Fruit fly (Drosophila melanogaster) whole organism, embryonic: ENCODE measurements around the gene Mocs1.

Experiments
- Atf3 ChIP-seq: fragments of 200-800 bp; sonication (Bioruptor generic); optimal IDR thresholded peaks from 3 replicates; lab custom pipeline; 2016; ENCODE audit warnings: missing biosample characterization, missing genetic modification characterization
- CG10366 ChIP-seq: fragments of 200-800 bp; sonication (Bioruptor generic); IDR thresholded peaks from 2 replicates; pipeline ENCODE4 v1.3.6; 2022; ENCODE audit warnings: missing biosample characterization, missing genetic modification characterization
- CG10462 ChIP-seq: fragments of 200-800 bp; sonication (Bioruptor generic); optimal IDR thresholded peaks from 2 replicates; lab custom pipeline; 2016; ENCODE audit warnings: missing biosample characterization, missing genetic modification characterization
- CG11560 ChIP-seq: fragments of 200-800 bp; sonication (Bioruptor generic); IDR thresholded peaks from 3 replicates; pipeline ENCODE4 v1.3.6; 2022; ENCODE audit warnings: missing biosample characterization, missing genetic modification characterization
- CG11696 ChIP-seq: fragments of 200-800 bp; sonication (Bioruptor generic); IDR thresholded peaks from 2 replicates; pipeline ENCODE4 v1.3.6; 2022; ENCODE audit warnings: missing biosample characterization, missing genetic modification characterization
- CG12071 ChIP-seq: fragments of 200-800 bp; sonication (Bioruptor generic); optimal IDR thresholded peaks from 3 replicates; lab custom pipeline; 2018; ENCODE audit warnings: missing biosample characterization, mild to moderate bottlenecking, missing genetic modification characterization
- CG12659 ChIP-seq: fragments of 200-800 bp; sonication (Bioruptor generic); optimal IDR thresholded peaks from 3 replicates; lab custom pipeline; 2017; ENCODE audit warnings: mild to moderate bottlenecking, missing biosample characterization, missing genetic modification reagents, missing genetic modification characterization
- CG14014 ChIP-seq: fragments of 200-800 bp; sonication (Bioruptor generic); IDR thresholded peaks from 2 replicates; pipeline ENCODE4 v1.3.6; 2022; ENCODE audit warnings: missing biosample characterization, missing genetic modification characterization
- CG14860 ChIP-seq: fragments of 200-800 bp; sonication (Bioruptor generic); IDR thresholded peaks from 3 replicates; pipeline ENCODE4 v1.3.6; 2022; ENCODE audit warnings: missing biosample characterization, missing genetic modification characterization; ENCODE audit not compliant: partially characterized antibody
- CG15073 ChIP-seq: fragments of 200-800 bp; sonication (Bioruptor generic); optimal IDR thresholded peaks from 2 replicates; lab custom pipeline; 2016; ENCODE audit warnings: missing biosample characterization, missing genetic modification characterization
- CG15601 ChIP-seq: fragments of 200-800 bp; sonication (Bioruptor generic); optimal IDR thresholded peaks from 3 replicates; lab custom pipeline; 2019; ENCODE audit warnings: missing biosample characterization, mild to moderate bottlenecking, missing genetic modification characterization, moderate library complexity
- CG15696 ChIP-seq: fragments of 200-800 bp; sonication (Bioruptor generic); optimal IDR thresholded peaks from 2 replicates; lab custom pipeline; 2019; ENCODE audit warnings: missing biosample characterization, mild to moderate bottlenecking, missing genetic modification characterization, moderate library complexity
- CG1602 ChIP-seq: fragments of 200-800 bp; sonication (Bioruptor generic); optimal IDR thresholded peaks from 3 replicates; lab custom pipeline; 2016; ENCODE audit warnings: missing biosample characterization, missing genetic modification characterization
- CG17359 ChIP-seq: fragments of 200-800 bp; sonication (Bioruptor generic); optimal IDR thresholded peaks from 3 replicates; lab custom pipeline; 2018; ENCODE audit warnings: missing biosample characterization, mild to moderate bottlenecking, missing genetic modification characterization, moderate library complexity
- CG17361 ChIP-seq: fragments of 200-800 bp; sonication (Bioruptor generic); IDR thresholded peaks from 3 replicates; pipeline ENCODE4 v1.3.6; 2022; ENCODE audit warnings: missing biosample characterization, missing genetic modification characterization
- CG30431 ChIP-seq: fragments of 200-800 bp; sonication (Bioruptor generic); optimal IDR thresholded peaks from 2 replicates; lab custom pipeline; 2017; ENCODE audit warnings: missing biosample characterization, missing genetic modification characterization
- CG31365 ChIP-seq: fragments of 200-800 bp; sonication (Bioruptor generic); optimal IDR thresholded peaks from 2 replicates; lab custom pipeline; 2018; ENCODE audit warnings: missing biosample characterization, mild to moderate bottlenecking, missing genetic modification characterization
- CG32772 ChIP-seq: fragments of 200-800 bp; sonication (Bioruptor generic); IDR thresholded peaks from 2 replicates; pipeline ENCODE4 v1.3.6; 2022; ENCODE audit warnings: missing biosample characterization, missing genetic modification characterization
- CG34422 ChIP-seq: fragments of 200-800 bp; sonication (Bioruptor generic); IDR thresholded peaks from 3 replicates; pipeline ENCODE4 v1.3.6; 2022; ENCODE audit warnings: missing biosample characterization, missing genetic modification characterization
- CG3726 ChIP-seq: fragments of 200-800 bp; sonication (Bioruptor generic); IDR thresholded peaks from 3 replicates; pipeline ENCODE4, ENCODE4 v1.3.6; 2022; ENCODE audit warnings: missing biosample characterization, missing genetic modification characterization
- CG4282 ChIP-seq: fragments of 200-800 bp; sonication (Bioruptor generic); optimal IDR thresholded peaks from 2 replicates; lab custom pipeline; 2016; ENCODE audit warnings: missing biosample characterization, missing genetic modification characterization
- CG5180 ChIP-seq: fragments of 200-800 bp; sonication (Bioruptor generic); optimal IDR thresholded peaks from 3 replicates; lab custom pipeline; 2017; ENCODE audit warnings: missing biosample characterization, missing genetic modification characterization, mild to moderate bottlenecking, moderate library complexity, missing genetic modification reagents
- CG5245 ChIP-seq: fragments of 200-800 bp; sonication (Bioruptor generic); optimal IDR thresholded peaks from 3 replicates; lab custom pipeline; 2016; ENCODE audit warnings: missing biosample characterization, missing genetic modification characterization
- CG7987 ChIP-seq: fragments of 200-800 bp; sonication (Bioruptor generic); optimal IDR thresholded peaks from 2 replicates; lab custom pipeline; 2018; ENCODE audit warnings: missing biosample characterization, mild to moderate bottlenecking, missing genetic modification characterization, moderate library complexity
- CG9727 ChIP-seq: fragments of 200-800 bp; sonication (Bioruptor generic); optimal IDR thresholded peaks from 3 replicates; lab custom pipeline; 2017; ENCODE audit warnings: missing biosample characterization, mild to moderate bottlenecking, missing genetic modification characterization
- CrebB ChIP-seq: fragments of 200-800 bp; sonication (Bioruptor generic); optimal IDR thresholded peaks from 3 replicates; lab custom pipeline; 2018; ENCODE audit warnings: missing biosample characterization, mild to moderate bottlenecking, missing genetic modification characterization
- Dref ChIP-seq: fragments of 200-800 bp; sonication (Bioruptor generic); IDR thresholded peaks from 2 replicates; pipeline ENCODE4 v1.3.6; 2022; ENCODE audit warnings: missing biosample characterization, missing genetic modification characterization
- Eip74EF ChIP-seq, 2 experiments: fragments of 200-800 bp in 1 of 2; fragments of >200 bp in 1 of 2; sonication (Bioruptor generic) in 1 of 2; optimal IDR thresholded peaks; 2 replicates each; lab custom pipeline; 2017 to 2019; ENCODE audit warnings: missing biosample characterization in 2 of 2, missing genetic modification characterization in 2 of 2, mild to moderate bottlenecking in 1 of 2, moderate library complexity in 1 of 2
- Hr39 ChIP-seq: fragments of >200 bp; optimal IDR thresholded peaks from 2 replicates; lab custom pipeline; 2017
- Med ChIP-seq: fragments of 200-800 bp; sonication (Bioruptor generic); peaks from one replicate; lab custom pipeline; 2016; ENCODE audit warnings: missing biosample characterization, missing genetic modification characterization, mild to moderate bottlenecking, inconsistent platforms, moderate library complexity
- Optix ChIP-seq: fragments of 200-800 bp; sonication (Bioruptor generic); IDR thresholded peaks from 3 replicates; pipeline ENCODE4 v1.3.6; 2022; ENCODE audit warnings: missing biosample characterization, missing genetic modification characterization
- PHDP ChIP-seq: fragments of 200-800 bp; sonication (Bioruptor generic); optimal IDR thresholded peaks from 3 replicates; lab custom pipeline; 2018; ENCODE audit warnings: missing biosample characterization, mild to moderate bottlenecking, missing genetic modification characterization, moderate library complexity
- Scr ChIP-seq: fragments of 200-800 bp; sonication (Bioruptor generic); IDR thresholded peaks from 2 replicates; pipeline ENCODE4 v1.3.6; 2022; ENCODE audit warnings: missing biosample characterization, missing genetic modification characterization; ENCODE audit not compliant: partially characterized antibody
- Sry-β ChIP-seq: fragments of 200-800 bp; sonication (Bioruptor generic); optimal IDR thresholded peaks from 2 replicates; lab custom pipeline; 2018; ENCODE audit warnings: missing biosample characterization, mild to moderate bottlenecking, missing genetic modification characterization, moderate library complexity
- TFAM ChIP-seq: fragments of 200-800 bp; sonication (Bioruptor generic); optimal IDR thresholded peaks from 2 replicates; lab custom pipeline; 2017; ENCODE audit warnings: missing biosample characterization, missing genetic modification characterization, inconsistent platforms
- Tbp ChIP-seq: fragments of >200 bp; optimal IDR thresholded peaks from 2 replicates; lab custom pipeline; 2018; ENCODE audit warnings: missing biosample characterization, missing genetic modification characterization
- bowl ChIP-seq: fragments of 200-800 bp; sonication (Bioruptor generic); IDR thresholded peaks from 2 replicates; pipeline ENCODE4 v1.3.6; 2022; ENCODE audit warnings: missing biosample characterization, missing genetic modification characterization
- dysf ChIP-seq: fragments of 200-800 bp; sonication (Bioruptor generic); IDR thresholded peaks from 3 replicates; pipeline ENCODE4 v1.3.6; 2022; ENCODE audit warnings: missing biosample characterization, missing genetic modification characterization
- gem ChIP-seq: fragments of 200-800 bp; sonication (Bioruptor generic); optimal IDR thresholded peaks from 2 replicates; lab custom pipeline; 2019; ENCODE audit warnings: missing biosample characterization, mild to moderate bottlenecking, missing genetic modification characterization, moderate library complexity
- insv ChIP-seq, 2 experiments: fragments of 200-800 bp; sonication (Bioruptor generic); optimal IDR thresholded peaks; 3 replicates each; lab custom pipeline; 2016 to 2018; ENCODE audit warnings: missing biosample characterization in 2 of 2, missing genetic modification characterization in 2 of 2
- jigr1 ChIP-seq: fragments of 200-800 bp; sonication (Bioruptor generic); IDR thresholded peaks from 3 replicates; pipeline ENCODE4 v1.3.6; 2022; ENCODE audit warnings: missing biosample characterization, missing genetic modification characterization
- kah ChIP-seq: fragments of 200-800 bp; sonication (Bioruptor generic); optimal IDR thresholded peaks from 2 replicates; lab custom pipeline; 2018; ENCODE audit warnings: missing biosample characterization, mild to moderate bottlenecking, missing genetic modification characterization
- ken ChIP-seq: fragments of 200-800 bp; sonication (Bioruptor generic); IDR thresholded peaks from 3 replicates; pipeline ENCODE4 v1.3.6; 2022; ENCODE audit warnings: missing biosample characterization, missing genetic modification characterization
- nerfin-1 ChIP-seq: fragments of 200-800 bp; sonication (Bioruptor generic); optimal IDR thresholded peaks from 3 replicates; lab custom pipeline; 2019; ENCODE audit warnings: missing biosample characterization, mild to moderate bottlenecking, missing genetic modification characterization, moderate library complexity
- pho ChIP-seq: fragments of 200-800 bp; sonication (Bioruptor generic); optimal IDR thresholded peaks from 2 replicates; lab custom pipeline; 2016; ENCODE audit warnings: missing biosample characterization, missing genetic modification characterization
- phol ChIP-seq: fragments of 200-800 bp; sonication (Bioruptor generic); optimal IDR thresholded peaks from 3 replicates; lab custom pipeline; 2018; ENCODE audit warnings: missing biosample characterization, mild to moderate bottlenecking, missing genetic modification characterization, moderate library complexity
- psq ChIP-seq: fragments of 200-800 bp; sonication (Bioruptor generic); optimal IDR thresholded peaks from 2 replicates; lab custom pipeline; 2017; ENCODE audit warnings: missing biosample characterization, missing genetic modification characterization
- run ChIP-seq: fragments of 200-800 bp; sonication (Bioruptor generic); optimal IDR thresholded peaks from 3 replicates; lab custom pipeline; 2018; ENCODE audit warnings: missing biosample characterization, mild to moderate bottlenecking, missing genetic modification characterization
- so ChIP-seq: fragments of 200-800 bp; sonication (Bioruptor generic); IDR thresholded peaks from 3 replicates; pipeline ENCODE4 v1.3.6; 2022; ENCODE audit warnings: missing biosample characterization, missing genetic modification characterization
- sr ChIP-seq: fragments of 200-800 bp; sonication (Bioruptor generic); IDR thresholded peaks from 3 replicates; pipeline ENCODE4 v1.3.6; 2022; ENCODE audit warnings: missing biosample characterization, missing genetic modification characterization
- tio ChIP-seq: fragments of 200-800 bp; sonication (Bioruptor generic); optimal IDR thresholded peaks from 2 replicates; lab custom pipeline; 2017; ENCODE audit warnings: missing biosample characterization, missing genetic modification characterization, inconsistent platforms
- vfl ChIP-seq: fragments of 200-800 bp; sonication (Bioruptor generic); optimal IDR thresholded peaks from 2 replicates; lab custom pipeline; 2016; ENCODE audit warnings: missing biosample characterization, missing genetic modification characterization

Gene Mocs1

dm6 chr3L:11120419-11120958 lies 50.2 kb downstream of the Mocs1 start, which contains the start of the genes FoxK and mRpL2 (continued):
- TF ChIP-seq gem = peak; percentile 4
- peak; percentile 19 for TF ChIP-seq run (tag; lab: Kevin White, UChicago)
- no peak for TF ChIP-seq vfl (GFP tag; lab: Kevin White, UChicago)
- TF ChIP-seq CG10366 (GFP tag; lab: Robert Waterston, UW) = no peak
- no peak for TF ChIP-seq CG9727 (GFP tag; lab: Kevin White, UChicago)
- no peak for TF ChIP-seq CG17359 (tag; lab: Kevin White, UChicago)
- no peak for TF ChIP-seq bowl (GFP tag; lab: Robert Waterston, UW)
- TF ChIP-seq Dref (GFP tag; lab: Robert Waterston, UW) = peak; percentile 44
- TF ChIP-seq CG11696 (GFP tag; lab: Robert Waterston, UW) = no peak
- no peak for TF ChIP-seq CG15073 (GFP tag; lab: Kevin White, UChicago)
- TF ChIP-seq CG14860 (GFP tag; lab: Robert Waterston, UW) = no peak
- 0 out of 2 replicates have a peak, but pooled peaks have one; percentile 6 for TF ChIP-seq CG14014 (GFP tag; lab: Robert Waterston, UW)
- no peak for TF ChIP-seq Atf3 (GFP tag; lab: Kevin White, UChicago)
- TF ChIP-seq dysf = no peak
- no peak for TF ChIP-seq Sry-β (GFP tag; lab: Kevin White, UChicago)
- TF ChIP-seq Optix (GFP tag; lab: Robert Waterston, UW) = no peak
- TF ChIP-seq TFAM (GFP tag; lab: Kevin White, UChicago) = no peak
- no peak for TF ChIP-seq kah
- no peak for TF ChIP-seq CG15601 (tag; lab: Kevin White, UChicago)
- TF ChIP-seq CG32772 (GFP tag; lab: Robert Waterston, UW) = no peak
- no peak for TF ChIP-seq PHDP
- TF ChIP-seq insv (GFP tag; optimal IDR thresholded peaks at IDR 0.05; lab: Kevin White, UChicago) = peak in 1 of 2 experiments; percentile 38
- no peak for TF ChIP-seq CrebB (tag; lab: Kevin White, UChicago)
- no peak for TF ChIP-seq so (GFP tag; lab: Robert Waterston, UW)
- no peak for TF ChIP-seq pho
- TF ChIP-seq CG12071 (GFP tag; lab: Kevin White, UChicago) = no peak
- TF ChIP-seq sr (GFP tag; lab: Robert Waterston, UW) = no peak
- TF ChIP-seq Eip74EF (GFP tag; optimal IDR thresholded peaks at IDR 0.05; lab: Kevin White, UChicago) = no peak
- no peak for TF ChIP-seq CG15696 (tag; lab: Kevin White, UChicago)
- TF ChIP-seq CG5180 = no peak
- TF ChIP-seq ken = no peak
- peak; percentile 35; the same call in 1 of the 2 replicates for TF ChIP-seq Scr (GFP tag; lab: Robert Waterston, UW)
- TF ChIP-seq CG10462 (GFP tag; lab: Kevin White, UChicago) = no peak
- TF ChIP-seq CG5245 (GFP tag; lab: Kevin White, UChicago) = no peak
- TF ChIP-seq CG4282 (GFP tag; lab: Kevin White, UChicago) = peak; percentile 39
- TF ChIP-seq CG12659 = peak; percentile 43
- TF ChIP-seq CG1602 (GFP tag; lab: Kevin White, UChicago) = no peak
- TF ChIP-seq nerfin-1 (tag; lab: Kevin White, UChicago) = no peak
- TF ChIP-seq CG7987 (GFP tag; lab: Kevin White, UChicago) = peak; percentile 28
- TF ChIP-seq CG30431 (GFP tag; lab: Kevin White, UChicago) = no peak
- no peak for TF ChIP-seq psq (GFP tag; lab: Kevin White, UChicago)
- TF ChIP-seq Tbp (GFP tag; lab: Kevin White, UChicago) = no peak
- no peak for TF ChIP-seq CG3726 (GFP tag; lab: Robert Waterston, UW)
- TF ChIP-seq jigr1 (GFP tag; lab: Robert Waterston, UW) = no peak
- peak; percentile 45 for TF ChIP-seq phol (tag; lab: Kevin White, UChicago)
- TF ChIP-seq CG17361 (GFP tag; lab: Robert Waterston, UW) = no peak
- TF ChIP-seq CG34422 (GFP tag; lab: Robert Waterston, UW) = peak; percentile 74; the same call in 2 of the 3 replicates
- no peak for TF ChIP-seq Hr39 (lab: Kevin White, UChicago)
- TF ChIP-seq CG31365 (tag; lab: Kevin White, UChicago) = no peak
- TF ChIP-seq tio (GFP tag; lab: Kevin White, UChicago) = no peak
- peak; percentile 80 for TF ChIP-seq Med (GFP tag; lab: Kevin White, UChicago)
- TF ChIP-seq CG11560 = no peak
